Fruit fly (Drosophila melanogaster) whole organism, embryonic: ENCODE data around the gene Pisd.

Experiments used
- BEAF-32 ChIP-seq: fragments of 200-800 bp; sonication (Bioruptor generic); optimal IDR thresholded peaks from 3 replicates; lab custom pipeline; 2017; ENCODE audit warnings: missing biosample characterization, missing genetic modification characterization, mild to moderate bottlenecking, moderate library complexity, missing genetic modification reagents
- Bgb ChIP-seq: fragments of 200-800 bp; sonication (Bioruptor generic); IDR thresholded peaks from 2 replicates; pipeline ENCODE4 v1.3.6; 2022; ENCODE audit warnings: missing biosample characterization, missing genetic modification characterization; ENCODE audit not compliant: partially characterized antibody
- Bteb2 ChIP-seq: fragments of 200-800 bp; sonication (Bioruptor generic); optimal IDR thresholded peaks from 2 replicates; lab custom pipeline; 2016; ENCODE audit warnings: missing biosample characterization, missing genetic modification characterization
- CG10321 ChIP-seq: fragments of 200-800 bp; sonication (Bioruptor generic); IDR thresholded peaks from 2 replicates; pipeline ENCODE4 v1.3.6; 2022; ENCODE audit warnings: missing biosample characterization, missing genetic modification characterization
- CG13624 ChIP-seq: fragments of 200-800 bp; sonication (Bioruptor generic); optimal IDR thresholded peaks from 2 replicates; lab custom pipeline; 2016; ENCODE audit warnings: missing biosample characterization, missing genetic modification characterization
- CG13775 ChIP-seq: fragments of 200-800 bp; sonication (Bioruptor generic); optimal IDR thresholded peaks from 3 replicates; lab custom pipeline; 2017; ENCODE audit warnings: missing biosample characterization, mild to moderate bottlenecking, missing genetic modification characterization
- CG1602 ChIP-seq: fragments of 200-800 bp; sonication (Bioruptor generic); optimal IDR thresholded peaks from 3 replicates; lab custom pipeline; 2016; ENCODE audit warnings: missing biosample characterization, missing genetic modification characterization
- CG18764 ChIP-seq: fragments of 200-800 bp; sonication (Bioruptor generic); optimal IDR thresholded peaks from 3 replicates; lab custom pipeline; 2016; ENCODE audit warnings: missing biosample characterization, missing genetic modification characterization
- CG30020 ChIP-seq: fragments of 200-800 bp; optimal IDR thresholded peaks from 2 replicates; lab custom pipeline; 2019; ENCODE audit warnings: missing biosample characterization, mild to moderate bottlenecking, missing genetic modification characterization, moderate library complexity
- CG30403 ChIP-seq: fragments of 200-800 bp; sonication (Bioruptor generic); optimal IDR thresholded peaks from 3 replicates; lab custom pipeline; 2016; ENCODE audit warnings: missing biosample characterization, missing genetic modification characterization
- CG31224 ChIP-seq: fragments of 200-800 bp; sonication (Bioruptor generic); IDR thresholded peaks from 2 replicates; pipeline ENCODE4 v1.3.6; 2022; ENCODE audit warnings: missing biosample characterization, missing genetic modification characterization
- CG3726 ChIP-seq: fragments of 200-800 bp; sonication (Bioruptor generic); IDR thresholded peaks from 3 replicates; pipeline ENCODE4, ENCODE4 v1.3.6; 2022; ENCODE audit warnings: missing biosample characterization, missing genetic modification characterization
- CG4617 ChIP-seq: fragments of 200-800 bp; sonication (Bioruptor generic); optimal IDR thresholded peaks from 3 replicates; lab custom pipeline; 2016; ENCODE audit warnings: missing biosample characterization, missing genetic modification characterization, borderline replicate concordance
- CG6175 ChIP-seq: fragments of 200-800 bp; sonication (Bioruptor generic); IDR thresholded peaks from 3 replicates; pipeline ENCODE4 v1.3.6; 2022; ENCODE audit warnings: missing biosample characterization, missing genetic modification characterization
- CG6689 ChIP-seq: fragments of 200-800 bp; sonication (Bioruptor generic); IDR thresholded peaks from 2 replicates; pipeline ENCODE4 v1.3.6; 2022; ENCODE audit warnings: missing biosample characterization, missing genetic modification characterization
- CG6813 ChIP-seq: fragments of 200-800 bp; sonication (Bioruptor generic); optimal IDR thresholded peaks from 2 replicates; lab custom pipeline; 2017; ENCODE audit warnings: missing biosample characterization, missing genetic modification characterization, mild to moderate bottlenecking, moderate library complexity, missing genetic modification reagents
- CG8924 ChIP-seq: fragments of 200-800 bp; optimal IDR thresholded peaks from 3 replicates; lab custom pipeline; 2019; ENCODE audit warnings: missing biosample characterization, mild to moderate bottlenecking, missing genetic modification characterization, moderate library complexity
- CrebB ChIP-seq: fragments of 200-800 bp; sonication (Bioruptor generic); optimal IDR thresholded peaks from 3 replicates; lab custom pipeline; 2018; ENCODE audit warnings: missing biosample characterization, mild to moderate bottlenecking, missing genetic modification characterization
- Dip2 ChIP-seq: fragments of 200-800 bp; sonication (Bioruptor generic); IDR thresholded peaks from 2 replicates; pipeline ENCODE4 v1.3.6; 2022; ENCODE audit warnings: missing biosample characterization, missing genetic modification characterization
- Doc3 ChIP-seq: fragments of 200-800 bp; sonication (Bioruptor generic); IDR thresholded peaks from 3 replicates; pipeline ENCODE4 v1.3.6; 2022; ENCODE audit warnings: missing biosample characterization, missing genetic modification characterization; ENCODE audit not compliant: partially characterized antibody
- Dp ChIP-seq: fragments of 200-800 bp; sonication (Bioruptor generic); optimal IDR thresholded peaks from 2 replicates; lab custom pipeline; 2018; ENCODE audit warnings: missing biosample characterization, mild to moderate bottlenecking, missing genetic modification characterization, moderate library complexity
- Fer1 ChIP-seq: fragments of 200-800 bp; sonication (Bioruptor generic); optimal IDR thresholded peaks from 2 replicates; lab custom pipeline; 2017; ENCODE audit warnings: missing biosample characterization, mild to moderate bottlenecking, missing genetic modification characterization
- GATAe ChIP-seq: fragments of 200-800 bp; sonication (Bioruptor generic); conservative IDR thresholded peaks from 2 replicates; pipeline ENCODE4 v1.3.6; 2022; ENCODE audit warnings: missing biosample characterization, missing genetic modification characterization
- Hmx ChIP-seq: fragments of 200-800 bp; sonication (Bioruptor generic); optimal IDR thresholded peaks from 2 replicates; lab custom pipeline; 2016; ENCODE audit warnings: missing biosample characterization, missing genetic modification characterization
- Hr39 ChIP-seq: fragments of >200 bp; optimal IDR thresholded peaks from 2 replicates; lab custom pipeline; 2017
- NFAT ChIP-seq: fragments of 200-800 bp; sonication (Bioruptor generic); IDR thresholded peaks from 2 replicates; pipeline ENCODE4 v1.3.6; 2022; ENCODE audit warnings: missing biosample characterization, missing genetic modification characterization
- Nf-YA ChIP-seq: fragments of 200-800 bp; sonication (Bioruptor generic); IDR thresholded peaks from 2 replicates; pipeline ENCODE4 v1.3.6; 2022; ENCODE audit warnings: missing biosample characterization, missing genetic modification characterization
- Nf-YC ChIP-seq: fragments of 200-800 bp; optimal IDR thresholded peaks from 3 replicates; lab custom pipeline; 2019; ENCODE audit warnings: missing biosample characterization, mild to moderate bottlenecking, missing genetic modification characterization, moderate library complexity
- Opbp ChIP-seq: fragments of 200-800 bp; sonication (Bioruptor generic); IDR thresholded peaks from 3 replicates; pipeline ENCODE4 v1.3.6; 2022; ENCODE audit warnings: missing biosample characterization, missing genetic modification characterization; ENCODE audit not compliant: partially characterized antibody
- Sox102F ChIP-seq: fragments of 200-800 bp; sonication (Bioruptor generic); optimal IDR thresholded peaks from 2 replicates; lab custom pipeline; 2018; ENCODE audit warnings: missing biosample characterization, mild to moderate bottlenecking, missing genetic modification characterization, moderate library complexity
- Sry-δ ChIP-seq: fragments of 200-800 bp; sonication (Bioruptor generic); optimal IDR thresholded peaks from 2 replicates; lab custom pipeline; 2016; ENCODE audit warnings: missing biosample characterization, missing genetic modification characterization
- Ssrp ChIP-seq: fragments of 200-800 bp; sonication (Bioruptor generic); optimal IDR thresholded peaks from 2 replicates; lab custom pipeline; 2018; ENCODE audit warnings: missing biosample characterization, mild to moderate bottlenecking, missing genetic modification characterization, moderate library complexity
- ato ChIP-seq: fragments of 200-800 bp; sonication (Bioruptor generic); IDR thresholded peaks from 2 replicates; pipeline ENCODE4 v1.3.6; 2022; ENCODE audit warnings: missing biosample characterization, missing genetic modification characterization; ENCODE audit not compliant: partially characterized antibody
- chif ChIP-seq, 2 experiments: fragments of 200-800 bp; sonication (Bioruptor generic); optimal IDR thresholded peaks; 3 replicates each; lab custom pipeline; 2016; ENCODE audit warnings: missing biosample characterization in 2 of 2, missing genetic modification characterization in 2 of 2
- chinmo ChIP-seq: fragments of 200-800 bp; sonication (Bioruptor generic); IDR thresholded peaks from 4 replicates; pipeline ENCODE4 v1.3.6; 2022; ENCODE audit warnings: missing biosample characterization, missing genetic modification characterization; ENCODE audit not compliant: partially characterized antibody
- croc ChIP-seq: fragments of 200-800 bp; sonication (Bioruptor generic); conservative IDR thresholded peaks from 3 replicates; pipeline ENCODE4 v1.3.6; 2022; ENCODE audit warnings: missing biosample characterization, missing genetic modification characterization
- dmrt11E ChIP-seq: fragments of 200-800 bp; sonication (Bioruptor generic); optimal IDR thresholded peaks from 3 replicates; lab custom pipeline; 2018; ENCODE audit warnings: missing biosample characterization, mild to moderate bottlenecking, missing genetic modification characterization, moderate library complexity
- esg ChIP-seq: fragments of 200-800 bp; sonication (Bioruptor generic); conservative IDR thresholded peaks from 2 replicates; pipeline ENCODE4 v1.3.6; 2022; ENCODE audit warnings: missing biosample characterization, missing genetic modification characterization
- fru ChIP-seq: fragments of >200 bp; optimal IDR thresholded peaks from 2 replicates; lab custom pipeline; 2017
- grau ChIP-seq: fragments of 200-800 bp; optimal IDR thresholded peaks from 3 replicates; lab custom pipeline; 2019; ENCODE audit warnings: missing biosample characterization, mild to moderate bottlenecking, missing genetic modification characterization, moderate library complexity
- ham ChIP-seq: fragments of 200-800 bp; sonication (Bioruptor generic); IDR thresholded peaks from 2 replicates; pipeline ENCODE4 v1.3.6; 2022; ENCODE audit warnings: missing biosample characterization, missing genetic modification characterization
- jing ChIP-seq: fragments of 200-800 bp; sonication (Bioruptor generic); optimal IDR thresholded peaks from 2 replicates; lab custom pipeline; 2018; ENCODE audit warnings: missing biosample characterization, mild to moderate bottlenecking, missing genetic modification characterization
- lbe ChIP-seq: fragments of 200-800 bp; sonication (Bioruptor generic); optimal IDR thresholded peaks from 2 replicates; lab custom pipeline; 2016; ENCODE audit warnings: missing biosample characterization, mild to moderate bottlenecking, missing genetic modification characterization
- lmd ChIP-seq: fragments of 200-800 bp; sonication (Bioruptor generic); IDR thresholded peaks from 2 replicates; pipeline ENCODE4 v1.3.6; 2022; ENCODE audit warnings: missing biosample characterization, missing genetic modification characterization
- lov ChIP-seq, 2 experiments: fragments of 200-800 bp in 1 of 2; fragments of >200 bp in 1 of 2; sonication (Bioruptor generic) in 1 of 2; IDR thresholded peaks in 1 of 2; optimal IDR thresholded peaks in 1 of 2; 2 replicates in 1 of 2; 3 replicates in 1 of 2; pipeline versions ENCODE4 v1.3.6 to Lab custom; 2017 to 2022; ENCODE audit warnings: missing biosample characterization in 1 of 2, missing genetic modification characterization in 1 of 2
- schlank ChIP-seq: fragments of 200-800 bp; sonication (Bioruptor generic); optimal IDR thresholded peaks from 2 replicates; lab custom pipeline; 2018; ENCODE audit warnings: missing biosample characterization, mild to moderate bottlenecking, missing genetic modification characterization
- tna ChIP-seq: fragments of 200-800 bp; sonication (Bioruptor generic); IDR thresholded peaks from 2 replicates; pipeline ENCODE4 v1.3.6; 2022; ENCODE audit warnings: missing biosample characterization, missing genetic modification characterization; ENCODE audit not compliant: partially characterized antibody
- toy ChIP-seq: fragments of 200-800 bp; sonication (Bioruptor generic); IDR thresholded peaks from 2 replicates; pipeline ENCODE4 v1.3.6; 2022; ENCODE audit warnings: missing biosample characterization, missing genetic modification characterization
- tup ChIP-seq: fragments of 200-800 bp; sonication (Bioruptor generic); optimal IDR thresholded peaks from 2 replicates; lab custom pipeline; 2016; ENCODE audit warnings: missing biosample characterization, mild to moderate bottlenecking, missing genetic modification characterization, moderate library complexity
- z ChIP-seq: fragments of 200-800 bp; sonication (Bioruptor generic); IDR thresholded peaks from 3 replicates; pipeline ENCODE4 v1.3.6; 2022; ENCODE audit warnings: missing biosample characterization, missing genetic modification characterization
- zf30C ChIP-seq: fragments of 200-800 bp; sonication (Bioruptor generic); optimal IDR thresholded peaks from 3 replicates; lab custom pipeline; 2018; ENCODE audit warnings: missing biosample characterization, mild to moderate bottlenecking, missing genetic modification characterization

The Pisd gene

dm6 chr3R:24058041-24058440, 7.5 kb downstream of the Pisd start, which contains the start of gene SMC1 (continued):
- no peak for TF ChIP-seq Hr39 (lab: Kevin White, UChicago)
- TF ChIP-seq lmd, result no peak
- no peak for TF ChIP-seq CG10321
- TF ChIP-seq zf30C (GFP tag; lab: Kevin White, UChicago), result no peak
- no peak for TF ChIP-seq esg (GFP tag; lab: Robert Waterston, UW)
- TF ChIP-seq tna (GFP tag; lab: Robert Waterston, UW), result peak; percentile 97
- TF ChIP-seq lov (optimal IDR thresholded peaks at IDR 0.05; lab: Kevin White, UChicago), result no peak
- TF ChIP-seq lov (GFP tag; IDR thresholded peaks at IDR 0.05; lab: Robert Waterston, UW), result no peak
- TF ChIP-seq Doc3 (GFP tag; lab: Robert Waterston, UW), result peak; percentile 99
- TF ChIP-seq Bgb (GFP tag; lab: Robert Waterston, UW), result peak; percentile 100
- no peak for TF ChIP-seq Ssrp (tag; lab: Kevin White, UChicago)
- no peak for TF ChIP-seq CG18764 (GFP tag; lab: Kevin White, UChicago)
- peak; percentile 60 for TF ChIP-seq CG30020 (tag; lab: Kevin White, UChicago)
- peak; percentile 55 for TF ChIP-seq CG8924 (tag; lab: Kevin White, UChicago)
- no peak for TF ChIP-seq CG6813 (GFP tag; lab: Kevin White, UChicago)
- no peak for TF ChIP-seq ham (GFP tag; lab: Robert Waterston, UW)
- peak; percentile 76 for TF ChIP-seq lbe (GFP tag; lab: Kevin White, UChicago)
- TF ChIP-seq CG13624 (GFP tag; lab: Kevin White, UChicago), result peak; percentile 62
- no peak for TF ChIP-seq CG1602
- peak; percentile 99 for TF ChIP-seq Sry-δ (GFP tag; lab: Kevin White, UChicago)
- peak; percentile 51 for TF ChIP-seq Fer1
- peak; percentile 29 for TF ChIP-seq Bteb2 (GFP tag; lab: Kevin White, UChicago)
- TF ChIP-seq CG4617 (GFP tag; lab: Kevin White, UChicago), result peak; percentile 89
- TF ChIP-seq z (GFP tag; lab: Robert Waterston, UW), result no peak
- no peak for TF ChIP-seq GATAe (GFP tag; lab: Robert Waterston, UW)
- peak; percentile 73 for TF ChIP-seq Dp (GFP tag; lab: Kevin White, UChicago)
- peak; percentile 42 for TF ChIP-seq grau (tag; lab: Kevin White, UChicago)
- TF ChIP-seq BEAF-32 (GFP tag; lab: Kevin White, UChicago), result peak; percentile 99
- no peak for TF ChIP-seq Sox102F (GFP tag; lab: Kevin White, UChicago)
- peak; percentile 100 for TF ChIP-seq Opbp
- peak; percentile 54 for TF ChIP-seq CG30403
- peak; percentile 24 for TF ChIP-seq schlank (tag; lab: Kevin White, UChicago)
- TF ChIP-seq CG3726 (GFP tag; lab: Robert Waterston, UW), result no peak
- TF ChIP-seq Nf-YC (tag; lab: Kevin White, UChicago), result peak; percentile 66
- TF ChIP-seq ato (GFP tag; lab: Robert Waterston, UW), result peak; percentile 99
- TF ChIP-seq CG6175 (GFP tag; lab: Robert Waterston, UW), result no peak
- TF ChIP-seq Hmx (GFP tag; lab: Kevin White, UChicago), result no peak
- peak; percentile 100 for TF ChIP-seq chinmo (GFP tag; lab: Robert Waterston, UW)
- no peak for TF ChIP-seq tup (GFP tag; lab: Kevin White, UChicago)
- no peak for TF ChIP-seq dmrt11E
- TF ChIP-seq Dip2 (GFP tag; lab: Robert Waterston, UW), result no peak
- TF ChIP-seq chif (GFP tag; optimal IDR thresholded peaks at IDR 0.05; lab: Kevin White, UChicago), result peak in 1 of 2 experiments; percentile 5
- TF ChIP-seq Nf-YA (GFP tag; lab: Robert Waterston, UW), result no peak
- no peak for TF ChIP-seq jing (GFP tag; lab: Kevin White, UChicago)
- TF ChIP-seq toy, result no peak
- TF ChIP-seq croc (GFP tag; lab: Robert Waterston, UW), result no peak
- TF ChIP-seq CG6689 (GFP tag; lab: Robert Waterston, UW), result no peak
- TF ChIP-seq CrebB (tag; lab: Kevin White, UChicago), result peak; percentile 24
- TF ChIP-seq CG31224 (GFP tag; lab: Robert Waterston, UW), result no peak
- TF ChIP-seq CG13775 (GFP tag; lab: Kevin White, UChicago), result peak; percentile 18
- TF ChIP-seq fru (lab: Kevin White, UChicago), result no peak
- no peak; the same call in 1 of the 2 replicates for TF ChIP-seq NFAT (GFP tag; lab: Robert Waterston, UW)
